Worm (Caenorhabditis elegans) whole organism, L4/young adult: Measurements from ENCODE around the gene F07C4.10.

Source experiments
- W03F9.2 ChIP-seq: fragments of 150-350 bp; optimal IDR thresholded peaks from 2 replicates; lab custom pipeline; 2014; ENCODE audit warnings: missing biosample characterization, missing genetic modification characterization
- dao-5 ChIP-seq: sonication (generic microtip); optimal IDR thresholded peaks from 2 replicates; lab custom pipeline; 2016; ENCODE audit warnings: missing genotype, missing genetic modification characterization, moderate library complexity, missing compliant biosample characterization
- him-1 ChIP-seq: sonication (generic microtip); optimal IDR thresholded peaks from 2 replicates; lab custom pipeline; 2016; ENCODE audit warnings: missing genotype, missing genetic modification reagents, missing genetic modification characterization, missing compliant biosample characterization

- TF ChIP-seq him-1 (no peak), W03F9.2 (no peak), dao-5 (no peak)
Observed at ce11 chrV:7612044-7612443, 27.6 kb downstream of the F07C4.10 start, which contains the start of gene clec-215.
